Fruit fly (Drosophila melanogaster): Measurements from ENCODE around the gene CG15771.

The CG15771 gene

DNA sequence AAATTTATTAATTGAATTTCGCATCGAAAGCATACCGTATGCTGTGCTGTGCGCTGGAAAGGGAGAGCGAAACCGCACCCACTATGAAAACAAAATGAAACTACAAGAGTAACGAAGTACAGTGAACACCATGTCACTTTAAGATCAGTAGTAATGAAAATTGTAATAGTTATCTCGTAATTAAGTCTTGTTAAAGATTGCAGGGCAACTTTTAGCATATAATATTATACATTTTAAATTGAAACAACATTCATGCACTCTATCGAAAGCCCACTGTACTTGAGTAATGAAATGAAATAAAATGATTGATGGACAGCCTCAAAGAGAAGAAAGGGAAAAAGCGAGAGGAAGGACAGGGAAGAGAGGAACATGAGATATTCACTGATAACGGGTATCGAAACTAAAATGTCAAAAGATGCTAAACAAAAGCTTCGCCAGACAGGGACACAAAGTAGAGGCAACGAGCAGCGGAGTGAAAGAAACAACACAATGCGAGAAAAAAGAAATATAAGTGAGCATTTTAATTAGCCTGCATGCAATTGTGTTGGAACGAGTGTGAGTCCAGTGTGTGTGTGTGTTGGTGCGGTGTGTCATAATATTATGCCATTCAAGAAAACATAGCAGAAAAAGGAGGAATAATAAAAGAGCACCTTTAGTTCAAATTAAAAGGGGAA lies 20.0 kb upstream of the CG15771 start (continued):
- TF ChIP-seq CG1603 (tag; optimal IDR thresholded peaks at IDR 0.05): peak; percentile 86
- no peak for TF ChIP-seq amos (GFP tag; IDR thresholded peaks at IDR 0.05; ENCODE audit: partially characterized antibody)
- TF ChIP-seq Rfx (GFP tag; IDR thresholded peaks at IDR 0.05): peak; percentile 80
- TF ChIP-seq MBD-R2 (GFP tag; IDR thresholded peaks at IDR 0.05): peak; percentile 47; the same call in 1 of the 2 replicates
- TF ChIP-seq D19A (tag; optimal IDR thresholded peaks at IDR 0.05): peak; percentile 66
- no peak for TF ChIP-seq pros (GFP tag; optimal IDR thresholded peaks at IDR 0.05)
- peak; percentile 55 for TF ChIP-seq Mad (GFP tag; optimal IDR thresholded peaks at IDR 0.05)
- peak; percentile 64 to 85 for TF ChIP-seq bsh (GFP tag; optimal IDR thresholded peaks at IDR 0.05)
- 0 out of 3 replicates have a peak, but pooled peaks have one; percentile 44 for TF ChIP-seq CG3726 (GFP tag; IDR thresholded peaks at IDR 0.05)
- peak; percentile 70 for TF ChIP-seq Chrac-16 (GFP tag; optimal IDR thresholded peaks at IDR 0.05)
- no peak for TF ChIP-seq CG8478 (optimal IDR thresholded peaks at IDR 0.05)
- TF ChIP-seq Fer3 (tag; optimal IDR thresholded peaks at IDR 0.05): peak; percentile 74
- peak; percentile 18 for TF ChIP-seq Myb (GFP tag; optimal IDR thresholded peaks at IDR 0.05)
- TF ChIP-seq zf30C (GFP tag; optimal IDR thresholded peaks at IDR 0.05): no peak
- no peak for TF ChIP-seq Spps (tag; optimal IDR thresholded peaks at IDR 0.05)
- peak; percentile 73 for TF ChIP-seq ranshi (GFP tag; IDR thresholded peaks at IDR 0.05)
- TF ChIP-seq Adf1 (GFP tag; IDR thresholded peaks at IDR 0.05): 0 out of 2 replicates have a peak, but pooled peaks have one; percentile 32
- no peak for TF ChIP-seq aop (GFP tag; IDR thresholded peaks at IDR 0.05)
- peak; percentile 85 for TF ChIP-seq lilli (GFP tag; optimal IDR thresholded peaks at IDR 0.05)
- no peak for TF ChIP-seq da (GFP tag; optimal IDR thresholded peaks at IDR 0.05)
- peak; percentile 69 for TF ChIP-seq CG12155 (GFP tag; optimal IDR thresholded peaks at IDR 0.05)
- TF ChIP-seq chm (GFP tag; IDR thresholded peaks at IDR 0.05): peak; percentile 72
- TF ChIP-seq Scr (GFP tag; IDR thresholded peaks at IDR 0.05; ENCODE audit: partially characterized antibody): no peak
- TF ChIP-seq kah (GFP tag; optimal IDR thresholded peaks at IDR 0.05): peak; percentile 43
- peak; percentile 71 for TF ChIP-seq wdn (GFP tag; IDR thresholded peaks at IDR 0.05)
- peak; percentile 80 for TF ChIP-seq CG30403 (GFP tag; optimal IDR thresholded peaks at IDR 0.05)
- peak; percentile 48; the same call in 1 of the 2 replicates for TF ChIP-seq CG1024 (GFP tag; IDR thresholded peaks at IDR 0.05)
- TF ChIP-seq PHDP (tag; optimal IDR thresholded peaks at IDR 0.05): peak; percentile 83
- no peak for TF ChIP-seq ab (GFP tag; optimal IDR thresholded peaks at IDR 0.05)
- TF ChIP-seq bowl (GFP tag; IDR thresholded peaks at IDR 0.05): no peak
- TF ChIP-seq NC2β (GFP tag; optimal IDR thresholded peaks at IDR 0.05): peak; percentile 62
- peak; percentile 82 for TF ChIP-seq CG17359 (tag; optimal IDR thresholded peaks at IDR 0.05)
- TF ChIP-seq gce (GFP tag; IDR thresholded peaks at IDR 0.05): peak; percentile 74; the same call in 2 of the 3 replicates
- TF ChIP-seq CG4360 (GFP tag; IDR thresholded peaks at IDR 0.05): no peak
- TF ChIP-seq Nf-YC (tag; optimal IDR thresholded peaks at IDR 0.05): peak; percentile 19
- peak; percentile 86 for TF ChIP-seq CG7839 (tag; optimal IDR thresholded peaks at IDR 0.05)
- TF ChIP-seq CG4424 (GFP tag; optimal IDR thresholded peaks at IDR 0.05): peak; percentile 61
- no peak for TF ChIP-seq HLHmδ (GFP tag; optimal IDR thresholded peaks at IDR 0.05)
- TF ChIP-seq CG18599 (GFP tag; optimal IDR thresholded peaks at IDR 0.05): peak; percentile 73
- peak; percentile 43 for TF ChIP-seq CG12071 (GFP tag; optimal IDR thresholded peaks at IDR 0.05)
- TF ChIP-seq NC2α (GFP tag; optimal IDR thresholded peaks at IDR 0.05): no peak
- TF ChIP-seq CG30020 (tag; optimal IDR thresholded peaks at IDR 0.05): peak; percentile 10
- 0 out of 2 replicates have a peak, but pooled peaks have one; percentile 17 for TF ChIP-seq Gsc (GFP tag; IDR thresholded peaks at IDR 0.05)
- TF ChIP-seq CG7928 (GFP tag; optimal IDR thresholded peaks at IDR 0.05): no peak
- peak; percentile 63 for TF ChIP-seq Usf (GFP tag; optimal IDR thresholded peaks at IDR 0.05)
- TF ChIP-seq tgo (GFP tag; IDR thresholded peaks at IDR 0.05): peak; percentile 83
- peak; percentile 50 for TF ChIP-seq Nf-YB (GFP tag; optimal IDR thresholded peaks at IDR 0.05)
- TF ChIP-seq sens (GFP tag): peak; percentile 96
- peak; percentile 42 for TF ChIP-seq nerfin-1 (tag; optimal IDR thresholded peaks at IDR 0.05)
- TF ChIP-seq Hand (GFP tag; optimal IDR thresholded peaks at IDR 0.05): peak; percentile 59

All from whole organism, embryonic.